Fruit fly (Drosophila melanogaster) whole organism, adult: ENCODE measurements around the gene ND-15.
A peak's percentile ranks its signal among the peaks of the same experiment; 100 is the strongest.

Experiments used
- CG11617 ChIP-seq: fragments of 200-800 bp; sonication (Bioruptor generic); optimal IDR thresholded peaks from 2 replicates; lab custom pipeline; 2017; ENCODE audit warnings: mild to moderate bottlenecking, missing biosample characterization, missing genetic modification reagents, missing genetic modification characterization
- CG12768 ChIP-seq: fragments of 200-800 bp; sonication (Bioruptor generic); optimal IDR thresholded peaks from 2 replicates; lab custom pipeline; 2017; ENCODE audit warnings: missing biosample characterization, missing genetic modification characterization, mild to moderate bottlenecking, moderate library complexity, missing genetic modification reagents
- CG14711 ChIP-seq: fragments of 200-800 bp; sonication (Bioruptor generic); optimal IDR thresholded peaks from 2 replicates; lab custom pipeline; 2018; ENCODE audit warnings: missing biosample characterization, mild to moderate bottlenecking, missing genetic modification characterization, moderate library complexity
- CG1620 ChIP-seq: fragments of 200-800 bp; sonication (Bioruptor generic); optimal IDR thresholded peaks from 2 replicates; lab custom pipeline; 2016; ENCODE audit warnings: missing biosample characterization, missing genetic modification characterization
- CG33017 ChIP-seq: fragments of 200-800 bp; sonication (Bioruptor generic); optimal IDR thresholded peaks from 2 replicates; lab custom pipeline; 2018; ENCODE audit warnings: missing biosample characterization, mild to moderate bottlenecking, missing genetic modification characterization, moderate library complexity
- CG5204 ChIP-seq: fragments of 200-800 bp; sonication (Bioruptor generic); optimal IDR thresholded peaks from 2 replicates; lab custom pipeline; 2016; ENCODE audit warnings: missing biosample characterization, missing genetic modification characterization
- CG7045 ChIP-seq: fragments of 200-800 bp; sonication (Bioruptor generic); optimal IDR thresholded peaks from 2 replicates; lab custom pipeline; 2017; ENCODE audit warnings: missing biosample characterization, mild to moderate bottlenecking, missing genetic modification characterization
- CG7101 ChIP-seq: fragments of 200-800 bp; sonication (Bioruptor generic); optimal IDR thresholded peaks from 2 replicates; lab custom pipeline; 2018; ENCODE audit warnings: missing biosample characterization, mild to moderate bottlenecking, missing genetic modification characterization, moderate library complexity
- Clk ChIP-seq: fragments of 200-800 bp; sonication (Bioruptor generic); optimal IDR thresholded peaks from 2 replicates; lab custom pipeline; 2017; ENCODE audit warnings: missing biosample characterization, missing genetic modification characterization
- Crg-1 ChIP-seq: fragments of 200-800 bp; sonication (Bioruptor generic); optimal IDR thresholded peaks from 2 replicates; lab custom pipeline; 2016; ENCODE audit warnings: missing biosample characterization, missing genetic modification characterization
- Hr96 ChIP-seq: fragments of 200-800 bp; sonication (Bioruptor generic); optimal IDR thresholded peaks from 2 replicates; lab custom pipeline; 2016; ENCODE audit warnings: missing biosample characterization, missing genetic modification characterization
- Mnt ChIP-seq: fragments of 200-800 bp; sonication (Bioruptor generic); optimal IDR thresholded peaks from 2 replicates; lab custom pipeline; 2016; ENCODE audit warnings: missing biosample characterization, mild to moderate bottlenecking, missing genetic modification characterization
- bab1 ChIP-seq: fragments of 200-800 bp; sonication (Bioruptor generic); optimal IDR thresholded peaks from 3 replicates; lab custom pipeline; 2019; ENCODE audit warnings: missing biosample characterization, mild to moderate bottlenecking, missing genetic modification characterization, moderate library complexity
- cic ChIP-seq: fragments of 200-800 bp; sonication (Bioruptor generic); optimal IDR thresholded peaks from 2 replicates; lab custom pipeline; 2017; ENCODE audit warnings: missing biosample characterization, mild to moderate bottlenecking, missing genetic modification characterization, moderate library complexity
- cnc ChIP-seq, 2 experiments: fragments of >200 bp; optimal IDR thresholded peaks; 2 replicates each; lab custom pipeline; 2017
- kay ChIP-seq: fragments of 200-800 bp; sonication (Bioruptor generic); peaks from one replicate; lab custom pipeline; 2016; ENCODE audit warnings: missing biosample characterization, missing genetic modification characterization, borderline replicate concordance
- ovo ChIP-seq: fragments of 200-800 bp; sonication (Bioruptor generic); optimal IDR thresholded peaks from 2 replicates; lab custom pipeline; 2016; ENCODE audit warnings: missing biosample characterization, missing genetic modification characterization
- pad ChIP-seq: fragments of 200-800 bp; sonication (Bioruptor generic); optimal IDR thresholded peaks from 3 replicates; lab custom pipeline; 2017; ENCODE audit warnings: missing biosample characterization, missing genetic modification characterization, mild to moderate bottlenecking, moderate library complexity, missing genetic modification reagents
- tj ChIP-seq: fragments of 200-800 bp; sonication (Bioruptor generic); optimal IDR thresholded peaks from 3 replicates; lab custom pipeline; 2017; ENCODE audit warnings: missing biosample characterization, mild to moderate bottlenecking, missing genetic modification characterization, moderate library complexity
- toe ChIP-seq: fragments of 200-800 bp; sonication (Bioruptor generic); optimal IDR thresholded peaks from 2 replicates; lab custom pipeline; 2016; ENCODE audit warnings: missing biosample characterization, missing genetic modification characterization

Gene ND-15

DNA sequence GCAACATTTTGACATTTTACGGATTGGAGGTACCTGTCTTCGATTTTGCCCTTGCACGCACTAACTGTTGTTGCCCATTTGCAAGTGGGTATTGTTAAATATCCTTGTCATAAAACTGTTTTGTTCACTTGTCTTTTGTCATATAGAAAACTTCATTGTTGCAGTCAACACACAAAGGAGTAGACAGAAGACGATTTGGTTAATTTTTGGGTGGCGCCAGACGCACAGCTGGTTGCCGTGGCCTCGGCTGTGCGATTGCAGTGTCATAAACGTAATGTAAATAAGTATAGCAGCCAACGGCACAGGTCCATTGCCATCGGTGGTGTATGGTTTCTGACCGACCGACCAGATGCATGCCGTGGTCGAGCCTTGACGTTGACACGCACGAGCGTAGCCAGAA lies 23.2 kb upstream of the ND-15 start:
- TF ChIP-seq ovo (GFP tag; lab: Kevin White, UChicago) = no peak
- no peak for TF ChIP-seq Mnt (GFP tag; lab: Kevin White, UChicago)
- TF ChIP-seq CG33017 = no peak
- TF ChIP-seq CG11617 (GFP tag; lab: Kevin White, UChicago) = no peak
- no peak for TF ChIP-seq tj
- no peak for TF ChIP-seq Hr96 (GFP tag; lab: Kevin White, UChicago)
- TF ChIP-seq cic = no peak
- no peak for TF ChIP-seq CG1620 (GFP tag; lab: Kevin White, UChicago)

dm6 chr2L:91830-92229 lies 22.7 kb upstream of the ND-15 start:
- TF ChIP-seq toe (GFP tag; lab: Kevin White, UChicago) (no peak), Clk (GFP tag; lab: Kevin White, UChicago) (no peak), kay (no peak), Hr96 (GFP tag; lab: Kevin White, UChicago) (no peak), CG7101 (tag; lab: Kevin White, UChicago) (no peak)

- TF ChIP-seq CG7045 (GFP tag; lab: Kevin White, UChicago) = no peak
- no peak for TF ChIP-seq kay
- TF ChIP-seq CG14711 (tag; lab: Kevin White, UChicago) = no peak
- peak; percentile 58 for TF ChIP-seq Mnt (GFP tag; lab: Kevin White, UChicago)
- TF ChIP-seq toe (GFP tag; lab: Kevin White, UChicago) = peak; percentile 59
- TF ChIP-seq bab1 (GFP tag; lab: Kevin White, UChicago) = no peak
- TF ChIP-seq CG1620 (GFP tag; lab: Kevin White, UChicago) = peak; percentile 6
Measured at dm6 chr2L:92993-93392, 21.5 kb upstream of the ND-15 start.

- TF ChIP-seq ovo (GFP tag; lab: Kevin White, UChicago) (no peak), tj (no peak), Crg-1 (GFP tag; lab: Kevin White, UChicago) (no peak), CG5204 (GFP tag; lab: Kevin White, UChicago) (no peak), cnc (optimal IDR thresholded peaks at IDR 0.05; lab: Kevin White, UChicago) (no peak), Hr96 (GFP tag; lab: Kevin White, UChicago) (no peak), CG11617 (GFP tag; lab: Kevin White, UChicago) (no peak)
Measured at dm6 chr2L:94096-94495, 20.4 kb upstream of the ND-15 start.

DNA sequence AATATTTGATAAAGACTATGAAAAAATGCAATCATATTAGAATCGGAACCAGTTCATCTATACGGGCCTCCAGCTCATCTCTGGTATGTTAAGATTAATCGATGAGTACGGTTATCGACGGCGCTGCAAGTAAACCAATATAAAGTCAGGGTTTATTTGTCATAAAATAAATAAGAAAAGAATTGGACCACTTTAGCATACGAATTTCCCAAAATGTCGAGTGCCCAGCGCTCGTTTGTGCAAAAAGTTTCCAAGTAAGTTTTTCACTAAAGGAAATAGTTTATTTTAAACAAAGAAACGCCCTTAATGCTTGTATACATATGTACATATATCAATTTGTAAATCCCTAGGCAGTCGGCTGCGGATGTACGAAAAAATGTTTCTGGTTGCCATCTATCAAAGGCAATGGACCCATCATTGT lies 19.9 kb upstream of the ND-15 start, which contains the start of gene Zir:
TSS of gene Zir (plus strand) at position 101 of the 421 bp plus-strand sequence.
- TF ChIP-seq Mnt (GFP tag; lab: Kevin White, UChicago) = peak; percentile 30
- no peak for TF ChIP-seq ovo (GFP tag; lab: Kevin White, UChicago)
- TF ChIP-seq kay = peak; percentile 7
- TF ChIP-seq CG12768 (GFP tag; lab: Kevin White, UChicago) = no peak
- TF ChIP-seq bab1 (GFP tag; lab: Kevin White, UChicago) = peak; percentile 41
- peak; percentile 7 for TF ChIP-seq CG14711 (tag; lab: Kevin White, UChicago)
- no peak for TF ChIP-seq CG33017
- TF ChIP-seq CG11617 (GFP tag; lab: Kevin White, UChicago) = peak; percentile 3
- TF ChIP-seq tj = no peak

DNA sequence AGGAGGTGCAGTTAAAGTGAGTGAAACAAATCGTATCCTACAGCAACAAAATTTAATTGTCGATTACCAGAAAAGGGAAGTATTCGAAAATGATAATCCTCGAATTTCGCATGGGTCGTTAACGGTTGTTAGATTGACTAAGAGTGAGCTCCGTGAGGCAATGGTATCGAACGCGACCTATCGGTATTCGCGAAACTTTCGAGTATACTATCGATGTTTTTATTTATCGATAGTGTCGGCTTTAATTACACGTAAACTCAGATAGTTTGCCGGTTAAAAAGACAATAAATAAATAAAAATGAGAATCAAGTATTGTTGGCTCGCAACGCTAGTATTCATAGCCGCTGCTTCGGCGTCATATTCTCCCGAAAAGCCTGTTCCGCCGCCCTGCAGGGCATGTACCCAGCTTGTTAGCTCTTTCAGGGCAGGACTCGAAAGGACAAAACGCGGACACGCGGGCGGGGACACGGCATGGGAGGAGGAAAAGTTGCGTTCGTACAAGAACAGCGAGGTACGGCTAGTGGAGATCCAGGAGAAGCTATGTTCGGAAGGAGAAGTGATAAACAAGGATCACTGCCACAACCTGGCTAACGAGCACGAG lies 12.3 kb upstream of the ND-15 start, which contains the start of gene Creld:
TSS of gene Creld (plus strand) at position 220 of the 601 bp plus-strand sequence.
- TF ChIP-seq toe (GFP tag; lab: Kevin White, UChicago) (no peak), bab1 (GFP tag; lab: Kevin White, UChicago) (peak; percentile 74), Clk (GFP tag; lab: Kevin White, UChicago) (no peak), cic (peak; percentile 10), pad (GFP tag; lab: Kevin White, UChicago) (peak; percentile 18), CG33017 (no peak), ovo (GFP tag; lab: Kevin White, UChicago) (no peak), CG5204 (GFP tag; lab: Kevin White, UChicago) (no peak), CG11617 (GFP tag; lab: Kevin White, UChicago) (peak; percentile 23), CG7101 (tag; lab: Kevin White, UChicago) (no peak), Mnt (GFP tag; lab: Kevin White, UChicago) (peak; percentile 7), CG1620 (GFP tag; lab: Kevin White, UChicago) (no peak), Hr96 (GFP tag; lab: Kevin White, UChicago) (no peak), cnc (optimal IDR thresholded peaks at IDR 0.05; lab: Kevin White, UChicago) (no peak), Crg-1 (GFP tag; lab: Kevin White, UChicago) (no peak), CG12768 (GFP tag; lab: Kevin White, UChicago) (no peak), tj (no peak), CG14711 (tag; lab: Kevin White, UChicago) (no peak), CG7045 (GFP tag; lab: Kevin White, UChicago) (no peak)

dm6 chr2L:106540-106939 lies 8.0 kb upstream of the ND-15 start, which contains the start of the genes Nhe1 and Sam-S:
Gene Nhe1 (minus strand): TSS chr2L:106732.
Gene Sam-S (plus strand): TSS chr2L:106903.
- no peak for TF ChIP-seq tj
- TF ChIP-seq cic = no peak
- no peak for TF ChIP-seq CG1620 (GFP tag; lab: Kevin White, UChicago)
- TF ChIP-seq bab1 (GFP tag; lab: Kevin White, UChicago) = peak; percentile 10
- no peak for TF ChIP-seq Crg-1 (GFP tag; lab: Kevin White, UChicago)
- peak; percentile 81 for TF ChIP-seq kay
- no peak for TF ChIP-seq Hr96 (GFP tag; lab: Kevin White, UChicago)
